Worm (Caenorhabditis elegans) whole organism, young adult: ENCODE measurements around the gene F57H12.6.

Experiments used
- B0019.2 ChIP-seq: fragments of 200-800 bp; sonication (Bioruptor generic); conservative IDR thresholded peaks from 2 replicates; pipeline ENCODE4 v1.3.6; 2022; ENCODE audit warnings: missing genetic modification reagents, missing genetic modification characterization, missing compliant biosample characterization
- F49E8.2 ChIP-seq: sonication (generic microtip); optimal IDR thresholded peaks from 3 replicates; lab custom pipeline; 2017; ENCODE audit warnings: missing genetic modification characterization, mild to moderate bottlenecking, missing compliant biosample characterization, antibody characterized with exemption, moderate library complexity; ENCODE audit not compliant: insufficient read depth
- F57C9.4 ChIP-seq: sonication (generic microtip); optimal IDR thresholded peaks from 2 replicates; lab custom pipeline; 2017; ENCODE audit warnings: mild to moderate bottlenecking, missing genetic modification characterization, missing compliant biosample characterization
- K11D2.4 ChIP-seq: fragments of 200-800 bp; sonication (Bioruptor generic); IDR thresholded peaks from 2 replicates; pipeline ENCODE4 v1.3.6; 2022; ENCODE audit warnings: missing genetic modification reagents, missing genetic modification characterization, missing compliant biosample characterization
- attf-6 ChIP-seq: fragments of 200-800 bp; sonication (Bioruptor generic); IDR thresholded peaks from 2 replicates; pipeline ENCODE4 v1.3.6; 2022; ENCODE audit warnings: missing genetic modification reagents, missing genetic modification characterization, missing compliant biosample characterization
- ceh-27 ChIP-seq: fragments of 200-800 bp; sonication (Bioruptor generic); optimal IDR thresholded peaks from 2 replicates; lab custom pipeline; 2018; ENCODE audit warnings: mild to moderate bottlenecking, missing genetic modification characterization, moderate library complexity, missing compliant biosample characterization
- ets-4 ChIP-seq: fragments of 200-800 bp; sonication (Bioruptor generic); optimal IDR thresholded peaks from 2 replicates; lab custom pipeline; 2018; ENCODE audit warnings: mild to moderate bottlenecking, missing genetic modification characterization, missing compliant biosample characterization
- fkh-3 ChIP-seq: sonication (generic microtip); optimal IDR thresholded peaks from 2 replicates; lab custom pipeline; 2016; ENCODE audit warnings: mild to moderate bottlenecking, missing genetic modification characterization, missing compliant biosample characterization
- him-1 ChIP-seq: sonication (generic microtip); optimal IDR thresholded peaks from 2 replicates; lab custom pipeline; 2016; ENCODE audit warnings: missing genotype, missing genetic modification reagents, missing genetic modification characterization, missing compliant biosample characterization
- nhr-80 ChIP-seq: sonication (generic microtip); optimal IDR thresholded peaks from 2 replicates; lab custom pipeline; 2016; ENCODE audit warnings: missing genetic modification characterization, missing compliant biosample characterization
- pha-4 ChIP-seq: fragments of 150-350 bp; sonication (generic microtip); optimal IDR thresholded peaks from 2 replicates; lab custom pipeline; 2014; ENCODE audit warnings: missing biosample characterization, missing genetic modification reagents, missing genetic modification characterization
- unc-62 ChIP-seq: fragments of 150-350 bp; optimal IDR thresholded peaks from 2 replicates; lab custom pipeline; 2014; ENCODE audit warnings: missing biosample characterization, missing genetic modification reagents, missing genetic modification characterization

- TF ChIP-seq him-1 (tag; lab: Kevin White, UChicago) (no peak), B0019.2 (GFP tag; lab: Robert Waterston, UW) (no peak), K11D2.4 (GFP tag; lab: Robert Waterston, UW) (no peak), nhr-80 (tag; lab: Kevin White, UChicago) (peak; percentile 64), ets-4 (GFP tag; lab: Kevin White, UChicago) (no peak), pha-4 (no peak), F57C9.4 (no peak), fkh-3 (tag; lab: Kevin White, UChicago) (no peak), F49E8.2 (no peak), attf-6 (GFP tag; lab: Robert Waterston, UW) (no peak), unc-62 (no peak), ceh-27 (no peak)
Measured at ce11 chrIV:8005376-8005775, 29.3 kb upstream of the F57H12.6 start.
